Fruit fly (Drosophila melanogaster): ENCODE measurements around the gene XNP.

The XNP gene

dm6 chr3R:25531905-25532387 lies 49.3 kb upstream of the XNP start (continued):
- TF ChIP-seq CG11695 (GFP tag; IDR thresholded peaks at IDR 0.05) (0 out of 3 replicates have a peak, but pooled peaks have one; percentile 32), pnt (GFP tag; optimal IDR thresholded peaks at IDR 0.05) (peak; percentile 39), Poxn (GFP tag; IDR thresholded peaks at IDR 0.05) (no peak), zfh2 (GFP tag; optimal IDR thresholded peaks at IDR 0.05) (peak; percentile 4), dysf (GFP tag; IDR thresholded peaks at IDR 0.05) (peak; percentile 71), Ets65A (GFP tag) (peak; percentile 91), ken (GFP tag; IDR thresholded peaks at IDR 0.05) (peak; percentile 57; the same call in 1 of the 3 replicates), lab (GFP tag; optimal IDR thresholded peaks at IDR 0.05) (peak; percentile 71), lbe (GFP tag; optimal IDR thresholded peaks at IDR 0.05) (no peak), sug (tag; optimal IDR thresholded peaks at IDR 0.05) (no peak), dmrt99B (tag; optimal IDR thresholded peaks at IDR 0.05) (peak; percentile 51), cato (GFP tag; optimal IDR thresholded peaks at IDR 0.05; ENCODE audit: borderline replicate concordance) (no peak), vnd (GFP tag; IDR thresholded peaks at IDR 0.05; ENCODE audit: partially characterized antibody) (no peak), otp (GFP tag; IDR thresholded peaks at IDR 0.05) (0 out of 3 replicates have a peak, but pooled peaks have one; percentile 40), chif (GFP tag; optimal IDR thresholded peaks at IDR 0.05) (peak in 1 of 2 experiments; percentile 2), lov (optimal IDR thresholded peaks at IDR 0.05) (no peak), lov (GFP tag; IDR thresholded peaks at IDR 0.05) (peak; percentile 38; the same call in 1 of the 3 replicates), CG3726 (GFP tag; IDR thresholded peaks at IDR 0.05) (peak; percentile 58; the same call in 1 of the 3 replicates), CG2120 (GFP tag; optimal IDR thresholded peaks at IDR 0.05) (peak; percentile 3), CG15514 (GFP tag; optimal IDR thresholded peaks at IDR 0.05) (peak; percentile 11), CG34422 (GFP tag; IDR thresholded peaks at IDR 0.05) (0 out of 3 replicates have a peak, but pooled peaks have one; percentile 37), fru (optimal IDR thresholded peaks at IDR 0.05) (no peak), CG14965 (GFP tag; optimal IDR thresholded peaks at IDR 0.05; ENCODE audit: borderline replicate concordance) (no peak), Fer1 (GFP tag; optimal IDR thresholded peaks at IDR 0.05) (peak; percentile 50), CG13775 (GFP tag; optimal IDR thresholded peaks at IDR 0.05) (no peak), sob (GFP tag; IDR thresholded peaks at IDR 0.05) (0 out of 2 replicates have a peak, but pooled peaks have one; percentile 37), HLH3B (GFP tag; IDR thresholded peaks at IDR 0.05) (0 out of 2 replicates have a peak, but pooled peaks have one; percentile 17), pho (GFP tag; optimal IDR thresholded peaks at IDR 0.05) (no peak), CG7786 (GFP tag; optimal IDR thresholded peaks at IDR 0.05) (no peak), Hr51 (GFP tag; optimal IDR thresholded peaks at IDR 0.05) (peak in 1 of 2 experiments; percentile 33), tin (GFP tag; optimal IDR thresholded peaks at IDR 0.05) (peak; percentile 43), Sry-δ (GFP tag; optimal IDR thresholded peaks at IDR 0.05) (peak; percentile 5), Pdp1 (GFP tag; optimal IDR thresholded peaks at IDR 0.05) (peak in 1 of 2 experiments; percentile 32), Meics (GFP tag; optimal IDR thresholded peaks at IDR 0.05) (peak; percentile 10), dan (GFP tag; IDR thresholded peaks at IDR 0.05) (no peak), bsh (GFP tag; optimal IDR thresholded peaks at IDR 0.05) (peak in 1 of 2 experiments; percentile 87), CG17612 (GFP tag; IDR thresholded peaks at IDR 0.05) (peak; percentile 8; the same call in 1 of the 2 replicates), Hmr (GFP tag; optimal IDR thresholded peaks at IDR 0.05) (peak; percentile 21), ttk (GFP tag; IDR thresholded peaks at IDR 0.05) (0 out of 2 replicates have a peak, but pooled peaks have one; percentile 20), CG1024 (GFP tag; IDR thresholded peaks at IDR 0.05) (peak; percentile 52; the same call in 1 of the 2 replicates), grn (GFP tag; optimal IDR thresholded peaks at IDR 0.05) (peak; percentile 35), CG8478 (optimal IDR thresholded peaks at IDR 0.05) (no peak), pfk (GFP tag; optimal IDR thresholded peaks at IDR 0.05) (no peak), dmrt11E (tag; optimal IDR thresholded peaks at IDR 0.05) (no peak), CG4360 (GFP tag; IDR thresholded peaks at IDR 0.05) (peak; percentile 49; the same call in 1 of the 2 replicates), CG31441 (GFP tag; IDR thresholded peaks at IDR 0.05) (peak; percentile 16; the same call in 1 of the 2 replicates), hb (GFP tag; IDR thresholded peaks at IDR 0.05; ENCODE audit: partially characterized antibody) (0 out of 3 replicates have a peak, but pooled peaks have one; percentile 50), Gsc (GFP tag; IDR thresholded peaks at IDR 0.05) (no peak), chn (GFP tag; optimal IDR thresholded peaks at IDR 0.05) (no peak), CG30403 (GFP tag; optimal IDR thresholded peaks at IDR 0.05) (peak; percentile 32)

All from whole organism, embryonic.